Worm (Caenorhabditis elegans): ENCODE measurements around the gene psd-1.

The psd-1 gene

DNA sequence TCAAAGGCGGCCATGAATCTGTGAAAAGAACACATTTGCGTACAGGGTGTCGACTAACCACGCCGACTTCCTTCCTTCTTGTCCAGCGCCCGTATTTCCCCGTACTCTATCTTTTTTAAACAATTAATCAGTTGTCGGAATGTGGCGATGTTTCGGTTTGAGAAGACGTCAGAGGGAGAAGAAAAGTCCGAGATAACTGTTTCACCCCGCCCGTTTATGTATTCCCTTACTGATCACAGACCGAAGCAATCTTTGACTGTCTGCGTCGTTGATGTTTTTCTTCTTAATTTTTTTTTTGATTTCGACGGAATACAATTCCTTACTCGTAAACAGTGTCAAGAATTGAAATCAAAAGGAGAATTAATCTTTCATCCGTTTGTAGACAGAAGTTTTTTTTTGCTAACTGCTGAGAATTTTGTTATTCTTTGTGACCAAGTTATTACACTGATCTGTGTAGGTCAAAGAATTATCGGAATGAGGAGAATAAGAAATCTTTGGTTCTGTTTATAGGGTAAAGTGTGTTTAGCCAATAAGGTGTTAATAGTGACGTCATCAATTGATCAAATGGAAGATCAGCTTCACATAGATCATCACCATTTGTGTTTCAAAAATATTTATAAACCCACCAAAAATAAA, 22.0 kb upstream of the psd-1 start:
- no peak for TF ChIP-seq unc-62 (GFP tag; optimal IDR thresholded peaks at IDR 0.05)

ce11 chrIII:7296092-7296668, 21.0 kb upstream of the psd-1 start:
- TF ChIP-seq unc-62 (GFP tag; optimal IDR thresholded peaks at IDR 0.05), result no peak

- TF ChIP-seq unc-62 (GFP tag; optimal IDR thresholded peaks at IDR 0.05), result no peak
These were observed 18.0 kb upstream of the psd-1 start, which contains the start of gene cwf-19L2 for ce11 chrIII:7293075-7293684. TSS of gene cwf-19L2 (plus strand) at chrIII:7293634.

ce11 chrIII:7292569-7292968, 17.4 kb upstream of the psd-1 start:
- no peak for TF ChIP-seq unc-62 (GFP tag; optimal IDR thresholded peaks at IDR 0.05)

ce11 chrIII:7291216-7291615, 16.0 kb upstream of the psd-1 start:
- TF ChIP-seq unc-62 (GFP tag; optimal IDR thresholded peaks at IDR 0.05), result no peak

DNA sequence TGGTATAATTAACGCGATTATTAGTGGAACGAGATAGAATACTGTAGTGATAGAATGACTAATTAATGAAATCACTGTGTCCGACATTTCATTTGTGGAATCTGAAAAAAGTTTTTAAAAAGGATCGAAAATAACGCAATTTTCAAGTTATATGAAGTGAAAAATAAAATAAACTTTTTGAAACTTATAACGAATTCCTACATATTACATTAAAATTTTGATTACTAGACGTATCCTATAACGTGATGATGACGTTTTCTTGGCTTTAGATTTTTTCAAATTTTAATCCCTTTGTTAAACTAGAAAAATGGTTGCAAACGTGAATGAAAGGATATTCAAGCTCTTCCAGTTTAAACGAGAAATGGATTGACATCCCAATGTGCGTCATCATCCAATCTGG, 15.3 kb upstream of the psd-1 start, which contains the start of gene algn-11:
TSS of gene algn-11 (minus strand) at position 101 of the 400 bp plus-strand sequence.
- TF ChIP-seq unc-62 (GFP tag; optimal IDR thresholded peaks at IDR 0.05), result no peak

- no peak for TF ChIP-seq unc-62 (GFP tag; optimal IDR thresholded peaks at IDR 0.05)
These were observed 12.3 kb upstream of the psd-1 start, which contains the start of gene ykt-6 for ce11 chrIII:7287503-7287902. TSS of gene ykt-6 (minus strand) at chrIII:7287603.

DNA sequence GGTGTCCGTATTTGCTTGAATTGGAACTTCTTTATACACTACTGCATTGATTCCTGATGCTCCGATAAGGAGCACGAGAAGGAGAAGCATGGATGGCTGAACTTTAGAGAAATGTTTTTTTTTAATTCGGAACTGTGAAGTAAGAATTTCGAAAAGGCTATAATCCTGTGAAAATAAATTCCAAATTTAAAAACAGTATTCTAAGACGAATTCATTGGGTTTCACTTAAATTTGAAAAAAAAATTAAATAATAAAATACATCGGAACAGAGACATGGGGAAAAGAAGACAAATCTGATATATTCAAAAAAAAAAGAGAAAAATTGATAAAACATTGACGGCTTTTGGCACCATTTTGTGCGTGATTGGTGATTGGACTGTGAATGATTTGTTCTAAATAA, 10.6 kb upstream of the psd-1 start, which contains the start of gene pho-5:
TSS of gene pho-5 (minus strand) at position 101 of the 400 bp plus-strand sequence.
- TF ChIP-seq unc-62 (GFP tag; optimal IDR thresholded peaks at IDR 0.05), result no peak

ce11 chrIII:7281179-7281578, 6.0 kb upstream of the psd-1 start, which contains the start of gene B0361.3:
TSS of gene B0361.3 (plus strand) at chrIII:7281462.
- TF ChIP-seq unc-62 (GFP tag; optimal IDR thresholded peaks at IDR 0.05), result no peak

DNA sequence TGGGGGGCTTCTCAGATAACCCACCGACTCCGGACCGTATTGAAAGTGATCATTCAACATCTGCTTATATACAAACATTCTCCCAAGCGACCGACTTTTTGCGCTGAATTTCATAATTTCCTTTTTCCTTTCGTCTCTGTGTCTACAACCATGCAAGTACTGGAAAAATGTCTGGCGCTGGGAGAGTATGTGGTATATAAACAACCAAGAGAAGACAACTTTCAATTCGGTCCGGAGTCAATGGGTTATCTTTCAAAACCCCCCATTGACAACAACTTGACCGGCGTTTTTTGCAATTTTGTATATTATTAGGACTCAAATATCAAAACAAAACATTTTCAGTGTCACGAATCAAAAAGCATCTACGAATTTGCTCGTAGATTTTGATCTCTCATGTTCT, 3.3 kb upstream of the psd-1 start:
- no peak for TF ChIP-seq unc-62 (GFP tag; optimal IDR thresholded peaks at IDR 0.05)

DNA sequence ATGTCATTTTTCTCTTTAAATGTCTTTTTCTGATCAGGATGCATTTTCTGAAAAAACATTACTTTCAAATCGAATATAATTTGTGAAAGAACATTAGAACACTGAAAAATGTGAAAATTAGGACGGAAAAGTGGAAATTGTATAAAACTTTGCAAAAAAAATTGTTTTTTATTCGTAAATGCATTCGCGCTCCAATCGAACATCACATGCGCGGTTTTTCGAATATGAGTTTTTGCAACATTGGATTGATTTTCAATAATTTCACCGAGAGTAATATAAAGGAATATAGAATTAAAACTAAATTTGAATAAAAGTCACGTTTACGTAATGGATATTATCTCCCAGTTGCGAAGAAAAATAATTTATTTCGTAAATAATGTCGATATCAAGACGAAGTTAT, 2.0 kb upstream of the psd-1 start, which contains the start of the genes spot-1 and B0361.11:
TSS of gene spot-1 (minus strand) at position 47 of the 400 bp plus-strand sequence.
TSS of gene B0361.11 (plus strand) at position 372 of the 400 bp plus-strand sequence.
- TF ChIP-seq unc-62 (GFP tag; optimal IDR thresholded peaks at IDR 0.05), result no peak

- TF ChIP-seq unc-62 (GFP tag; optimal IDR thresholded peaks at IDR 0.05), result no peak
These were observed 1.5 kb downstream of the psd-1 start for ce11 chrIII:7273718-7274117.

DNA sequence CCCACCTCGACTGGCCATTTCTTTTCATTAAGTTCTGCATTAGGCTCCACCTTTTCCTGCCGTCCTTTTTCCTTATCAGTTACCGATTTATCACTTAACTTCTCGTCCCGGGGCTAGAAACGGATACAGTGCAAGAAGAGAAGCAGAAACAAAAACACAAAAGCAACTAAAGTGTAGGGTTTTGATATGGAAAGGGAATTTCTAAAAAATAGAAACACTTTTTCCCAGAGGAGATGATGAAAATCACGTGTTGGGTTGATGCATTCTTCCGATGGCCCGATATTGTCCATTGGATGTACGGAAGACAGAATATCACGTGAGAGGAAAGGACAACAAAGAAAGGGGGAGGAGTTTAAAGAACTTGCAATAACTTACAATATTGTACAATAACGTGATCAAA, 2.4 kb downstream of the psd-1 start:
- no peak for TF ChIP-seq unc-62 (GFP tag; optimal IDR thresholded peaks at IDR 0.05)

DNA sequence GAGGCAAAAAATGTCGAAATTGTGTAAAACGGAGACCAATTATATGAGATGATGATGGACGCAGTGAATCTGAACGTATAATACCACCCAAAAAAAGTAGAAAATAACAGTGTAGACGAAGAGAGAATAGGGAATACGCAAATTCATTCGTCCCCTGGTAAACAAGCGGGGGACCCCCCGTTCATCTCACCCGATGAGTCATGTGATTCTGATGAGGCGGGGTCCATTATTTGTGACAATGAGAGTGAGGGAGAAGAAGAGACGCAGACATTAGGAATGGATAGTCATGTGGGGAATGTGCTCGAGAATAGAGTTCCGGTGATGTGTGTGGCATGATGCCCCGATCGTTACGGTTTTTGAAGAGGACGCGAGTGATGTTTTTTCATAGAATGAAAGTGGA, 3.1 kb downstream of the psd-1 start:
- TF ChIP-seq unc-62 (GFP tag; optimal IDR thresholded peaks at IDR 0.05), result no peak

ce11 chrIII:7271083-7271482, 4.1 kb downstream of the psd-1 start:
- no peak for TF ChIP-seq unc-62 (GFP tag; optimal IDR thresholded peaks at IDR 0.05)

- TF ChIP-seq unc-62 (GFP tag; optimal IDR thresholded peaks at IDR 0.05), result no peak
These were observed 12.2 kb downstream of the psd-1 start for ce11 chrIII:7263028-7263427.

DNA sequence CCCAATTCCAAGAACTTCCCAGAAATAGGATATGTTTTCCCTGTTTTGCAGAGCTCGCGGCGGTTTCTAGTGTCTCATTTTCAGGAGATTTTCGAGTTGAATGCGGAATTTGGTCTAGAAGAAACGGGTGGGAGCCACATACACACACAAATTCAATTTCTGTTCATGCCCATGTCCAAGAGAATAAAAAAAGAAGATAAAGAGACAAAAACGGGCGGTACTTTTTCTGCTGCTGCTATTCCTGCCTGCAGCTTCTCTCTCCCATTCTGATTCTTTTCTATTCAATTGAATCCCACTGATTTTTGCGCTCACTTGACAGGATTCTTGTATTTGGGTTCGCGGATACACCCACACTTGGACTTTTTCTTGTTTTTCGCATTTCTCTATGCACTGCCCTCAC, 12.6 kb downstream of the psd-1 start:
- no peak for TF ChIP-seq unc-62 (GFP tag; optimal IDR thresholded peaks at IDR 0.05)

Data from whole organism, dauer.